Worm (Caenorhabditis elegans): ENCODE data around the gene C50E3.7.

ce11 chrV:7600149-7600548 is 2.0 kb upstream of the C50E3.7 start, which contains the start of gene C50E3.9:
- TF ChIP-seq unc-62 (GFP tag; optimal IDR thresholded peaks at IDR 0.05 in 1 of 2) (no peak), unc-62 (tag; optimal IDR thresholded peaks at IDR 0.05) (no peak), lin-39 (tag; optimal IDR thresholded peaks at IDR 0.05) (no peak), pha-4 (GFP tag; IDR thresholded peaks at IDR 0.05) (no peak), pha-4 (tag; optimal IDR thresholded peaks at IDR 0.05) (no peak)

Data from whole organism, L4 larva.